Worm (Caenorhabditis elegans) whole organism, mixed stage, embryonic: Measurements from ENCODE around the gene fbxa-15.

Experiments
- M03D4.4 ChIP-seq: sonication (generic microtip); optimal IDR thresholded peaks from 2 replicates; lab custom pipeline; 2017; ENCODE audit warnings: mild to moderate bottlenecking, missing genetic modification characterization, missing compliant biosample characterization
- bed-3 ChIP-seq: fragments of 200-800 bp; sonication (Bioruptor generic); optimal IDR thresholded peaks from 3 replicates; lab custom pipeline; 2018; ENCODE audit warnings: mild to moderate bottlenecking, missing genetic modification characterization, moderate library complexity, missing compliant biosample characterization
- blmp-1 ChIP-seq: fragments of 150-350 bp; optimal IDR thresholded peaks from 2 replicates; lab custom pipeline; 2014; ENCODE audit warnings: missing biosample characterization, missing genetic modification characterization
- ceh-39 ChIP-seq: fragments of 150-350 bp; optimal IDR thresholded peaks from 2 replicates; lab custom pipeline; 2014; ENCODE audit warnings: missing biosample characterization, missing genetic modification characterization
- ceh-43 ChIP-seq: fragments of 200-800 bp; sonication (Bioruptor generic); optimal IDR thresholded peaks from 2 replicates; lab custom pipeline; 2018; ENCODE audit warnings: mild to moderate bottlenecking, missing genetic modification characterization, moderate library complexity, missing compliant biosample characterization
- ces-1 ChIP-seq: fragments of 150-350 bp; optimal IDR thresholded peaks from 2 replicates; lab custom pipeline; 2014; ENCODE audit warnings: missing biosample characterization, missing genetic modification reagents, missing genetic modification characterization
- cnd-1 ChIP-seq: fragments of 200-800 bp; sonication (Bioruptor generic); optimal IDR thresholded peaks from 2 replicates; lab custom pipeline; 2018; ENCODE audit warnings: mild to moderate bottlenecking, missing genetic modification characterization, missing compliant biosample characterization
- elt-1 ChIP-seq: sonication (generic microtip); optimal IDR thresholded peaks from 2 replicates; lab custom pipeline; 2017; ENCODE audit warnings: missing genetic modification characterization, mild to moderate bottlenecking, missing compliant biosample characterization, antibody characterized with exemption, moderate library complexity, borderline replicate concordance; ENCODE audit not compliant: insufficient read depth
- elt-3 ChIP-seq: fragments of 150-350 bp; optimal IDR thresholded peaks from 2 replicates; lab custom pipeline; 2014; ENCODE audit warnings: missing biosample characterization, missing genetic modification characterization
- flh-1 ChIP-seq: fragments of 200-800 bp; sonication (Bioruptor generic); optimal IDR thresholded peaks from 2 replicates; lab custom pipeline; 2018; ENCODE audit warnings: mild to moderate bottlenecking, missing genetic modification characterization, moderate library complexity, missing compliant biosample characterization
- ham-2 ChIP-seq: fragments of 200-800 bp; sonication (Bioruptor generic); optimal IDR thresholded peaks from 2 replicates; lab custom pipeline; 2018; ENCODE audit warnings: mild to moderate bottlenecking, missing genetic modification characterization, missing compliant biosample characterization
- hlh-1 ChIP-seq: fragments of 150-350 bp; optimal IDR thresholded peaks from 2 replicates; lab custom pipeline; 2014; ENCODE audit warnings: missing biosample characterization, missing genetic modification reagents, missing genetic modification characterization
- lin-13 ChIP-seq: fragments of 150-350 bp; optimal IDR thresholded peaks from 2 replicates; lab custom pipeline; 2014; ENCODE audit warnings: missing biosample characterization, missing genetic modification characterization
- lin-32 ChIP-seq: fragments of 200-800 bp; sonication (Bioruptor generic); optimal IDR thresholded peaks from 2 replicates; lab custom pipeline; 2018; ENCODE audit warnings: mild to moderate bottlenecking, missing genetic modification characterization, missing compliant biosample characterization
- lsy-2 ChIP-seq: fragments of 150-350 bp; optimal IDR thresholded peaks from 2 replicates; lab custom pipeline; 2014; ENCODE audit warnings: missing biosample characterization, missing genetic modification characterization
- mab-5 ChIP-seq: fragments of 150-350 bp; optimal IDR thresholded peaks from 2 replicates; lab custom pipeline; 2014; ENCODE audit warnings: missing biosample characterization, missing genetic modification characterization
- mep-1 ChIP-seq: fragments of 150-350 bp; optimal IDR thresholded peaks from 2 replicates; lab custom pipeline; 2017; ENCODE audit warnings: missing biosample characterization, missing genetic modification reagents, missing genetic modification characterization, inconsistent platforms
- mls-2 ChIP-seq: sonication (generic microtip); optimal IDR thresholded peaks from 2 replicates; lab custom pipeline; 2016; ENCODE audit warnings: mild to moderate bottlenecking, missing genetic modification characterization, moderate library complexity, missing compliant biosample characterization
- nhr-12 ChIP-seq: fragments of 150-350 bp; optimal IDR thresholded peaks from 2 replicates; lab custom pipeline; 2014; ENCODE audit warnings: missing biosample characterization, missing genetic modification characterization
- nhr-2 ChIP-seq: fragments of 150-350 bp; optimal IDR thresholded peaks from 2 replicates; lab custom pipeline; 2014; ENCODE audit warnings: missing biosample characterization, missing genetic modification characterization
- nhr-237 ChIP-seq: fragments of 150-350 bp; optimal IDR thresholded peaks from 2 replicates; lab custom pipeline; 2014; ENCODE audit warnings: missing biosample characterization, missing genetic modification characterization
- nhr-76 ChIP-seq: sonication (generic microtip); optimal IDR thresholded peaks from 2 replicates; lab custom pipeline; 2017; ENCODE audit warnings: missing biosample characterization, missing genetic modification characterization
- pha-4 ChIP-seq: fragments of 150-350 bp; optimal IDR thresholded peaks from 2 replicates; lab custom pipeline; 2018; ENCODE audit warnings: missing biosample characterization, missing genetic modification reagents, missing genetic modification characterization
- sem-2 ChIP-seq: fragments of 200-800 bp; sonication (Bioruptor generic); optimal IDR thresholded peaks from 2 replicates; lab custom pipeline; 2018; ENCODE audit warnings: mild to moderate bottlenecking, missing genetic modification characterization, missing compliant biosample characterization
- sptf-1 ChIP-seq: sonication (generic microtip); optimal IDR thresholded peaks from 2 replicates; lab custom pipeline; 2017; ENCODE audit warnings: mild to moderate bottlenecking, missing genetic modification characterization, moderate library complexity, missing compliant biosample characterization
- tbx-8 ChIP-seq: fragments of 200-800 bp; sonication (Bioruptor generic); optimal IDR thresholded peaks from 2 replicates; lab custom pipeline; 2018; ENCODE audit warnings: mild to moderate bottlenecking, missing genetic modification characterization, moderate library complexity, missing compliant biosample characterization
- unc-120 ChIP-seq: sonication (generic microtip); optimal IDR thresholded peaks from 2 replicates; lab custom pipeline; 2017; ENCODE audit warnings: missing genetic modification characterization, missing compliant biosample characterization; ENCODE audit not compliant: poor library complexity, severe bottlenecking
- unc-39 ChIP-seq: fragments of 150-350 bp; optimal IDR thresholded peaks from 2 replicates; lab custom pipeline; 2014; ENCODE audit warnings: missing biosample characterization, missing genetic modification characterization
- unc-62 ChIP-seq: fragments of 150-350 bp; optimal IDR thresholded peaks from 2 replicates; lab custom pipeline; 2014; ENCODE audit warnings: missing biosample characterization, missing genetic modification reagents, missing genetic modification characterization
- zip-8 ChIP-seq: fragments of 150-350 bp; optimal IDR thresholded peaks from 2 replicates; lab custom pipeline; 2014; ENCODE audit warnings: missing biosample characterization, missing genetic modification characterization
- ztf-11 ChIP-seq: fragments of 150-350 bp; optimal IDR thresholded peaks from 2 replicates; lab custom pipeline; 2014; ENCODE audit warnings: missing biosample characterization, missing genetic modification characterization

The fbxa-15 gene

ce11 chrIII:1349313-1349712 lies 27.9 kb upstream of the fbxa-15 start, which contains the start of gene fbxa-25:
fbxa-25 (minus strand) TSS chrIII:1349450.
- TF ChIP-seq hlh-1 (tag; lab: Kevin White, UChicago), result no peak
- no peak for TF ChIP-seq cnd-1 (tag; lab: Kevin White, UChicago)
- TF ChIP-seq elt-1, result no peak
- no peak for TF ChIP-seq elt-3
- TF ChIP-seq blmp-1 (tag; lab: Kevin White, UChicago), result no peak
- no peak for TF ChIP-seq mep-1 (tag; lab: Kevin White, UChicago)
- no peak for TF ChIP-seq unc-62 (GFP tag; lab: Kevin White, UChicago)
- no peak for TF ChIP-seq ham-2 (GFP tag; lab: Kevin White, UChicago)
- no peak for TF ChIP-seq nhr-12
- no peak for TF ChIP-seq nhr-237 (tag; lab: Kevin White, UChicago)
- no peak for TF ChIP-seq mab-5 (tag; lab: Kevin White, UChicago)

- TF ChIP-seq unc-39 (tag; lab: Kevin White, UChicago) (no peak), nhr-76 (tag; lab: Kevin White, UChicago) (no peak)
Measured at ce11 chrIII:1347539-1347938, 26.1 kb upstream of the fbxa-15 start, which contains the start of gene Y82E9BL.5. Y82E9BL.5 (minus strand) TSS chrIII:1347639.

ce11 chrIII:1347003-1347402 lies 25.5 kb upstream of the fbxa-15 start:
- TF ChIP-seq lin-32 (GFP tag; lab: Kevin White, UChicago) (no peak), sem-2 (GFP tag; lab: Kevin White, UChicago) (no peak), nhr-12 (no peak), nhr-2 (no peak), unc-62 (GFP tag; lab: Kevin White, UChicago) (no peak), pha-4 (no peak), bed-3 (GFP tag; lab: Kevin White, UChicago) (no peak), mab-5 (tag; lab: Kevin White, UChicago) (no peak), sptf-1 (tag; lab: Kevin White, UChicago) (no peak)

ce11 chrIII:1345694-1346093 lies 24.2 kb upstream of the fbxa-15 start, which contains the start of gene Y82E9BL.6:
Y82E9BL.6 (minus strand) TSS chrIII:1345794.
- no peak for TF ChIP-seq tbx-8 (GFP tag; lab: Kevin White, UChicago)
- no peak for TF ChIP-seq zip-8 (tag; lab: Kevin White, UChicago)
- no peak for TF ChIP-seq unc-120 (tag; lab: Kevin White, UChicago)
- TF ChIP-seq, all 35 proteins: peak for 0

- TF ChIP-seq ceh-39 (tag; lab: Kevin White, UChicago), result no peak
- TF ChIP-seq M03D4.4 (tag; lab: Kevin White, UChicago), result no peak
- TF ChIP-seq nhr-76 (tag; lab: Kevin White, UChicago), result no peak
- no peak for TF ChIP-seq blmp-1 (tag; lab: Kevin White, UChicago)
- no peak for TF ChIP-seq ceh-43 (GFP tag; lab: Kevin White, UChicago)
- TF ChIP-seq ztf-11 (tag; lab: Kevin White, UChicago), result no peak
- TF ChIP-seq nhr-2, result no peak
- no peak for TF ChIP-seq flh-1
- no peak for TF ChIP-seq lsy-2 (tag; lab: Kevin White, UChicago)
- no peak for TF ChIP-seq lin-13 (tag; lab: Kevin White, UChicago)
- no peak for TF ChIP-seq lin-32 (GFP tag; lab: Kevin White, UChicago)
- TF ChIP-seq elt-1, result no peak
- TF ChIP-seq zip-8 (tag; lab: Kevin White, UChicago), result no peak
- TF ChIP-seq sptf-1 (tag; lab: Kevin White, UChicago), result no peak
- TF ChIP-seq mab-5 (tag; lab: Kevin White, UChicago), result no peak
- no peak for TF ChIP-seq ces-1 (GFP tag; lab: Kevin White, UChicago)
- TF ChIP-seq mls-2 (tag; lab: Kevin White, UChicago), result no peak
- TF ChIP-seq ham-2 (GFP tag; lab: Kevin White, UChicago), result no peak
Measured at ce11 chrIII:1342919-1343419, 21.5 kb upstream of the fbxa-15 start, which contains the start of gene fbxa-27. fbxa-27 (plus strand) TSS chrIII:1342969.
